Worm (Caenorhabditis elegans): ENCODE results near the gene T12A2.3.

ce11 chrIII:6207881-6208280 lies 32.7 kb upstream of the T12A2.3 start, which contains the start of gene C23G10.2:
- TF ChIP-seq unc-130 (tag; optimal IDR thresholded peaks at IDR 0.05) (no peak), ceh-63 (GFP tag; optimal IDR thresholded peaks at IDR 0.05) (no peak), snpc-4 (tag; optimal IDR thresholded peaks at IDR 0.05) (no peak), fkh-4 (tag; optimal IDR thresholded peaks at IDR 0.05; ENCODE audit: borderline replicate concordance) (no peak), ama-1 (optimal IDR thresholded peaks at IDR 0.05) (no peak)

Data from whole organism, L1 larva.